Fruit fly (Drosophila melanogaster) whole organism, embryonic: ENCODE data around the gene CG5107.

Experiments used
- Abd-B ChIP-seq: fragments of 200-800 bp; sonication (Bioruptor generic); optimal IDR thresholded peaks from 2 replicates; lab custom pipeline; 2018; ENCODE audit warnings: missing biosample characterization, mild to moderate bottlenecking, missing genetic modification characterization, moderate library complexity
- Asciz ChIP-seq: fragments of 200-800 bp; sonication (Bioruptor generic); optimal IDR thresholded peaks from 2 replicates; lab custom pipeline; 2017; ENCODE audit warnings: missing biosample characterization, mild to moderate bottlenecking, missing genetic modification characterization, missing genetic modification reagents
- Bgb ChIP-seq: fragments of 200-800 bp; sonication (Bioruptor generic); IDR thresholded peaks from 2 replicates; pipeline ENCODE4 v1.3.6; 2022; ENCODE audit warnings: missing biosample characterization, missing genetic modification characterization; ENCODE audit not compliant: partially characterized antibody
- CG10431 ChIP-seq: fragments of 200-800 bp; sonication (Bioruptor generic); optimal IDR thresholded peaks from 3 replicates; lab custom pipeline; 2018; ENCODE audit warnings: missing biosample characterization, mild to moderate bottlenecking, missing genetic modification characterization
- CG10565 ChIP-seq: fragments of 200-800 bp; sonication (Bioruptor generic); optimal IDR thresholded peaks from 3 replicates; lab custom pipeline; 2016; ENCODE audit warnings: missing biosample characterization, mild to moderate bottlenecking, missing genetic modification characterization
- CG11560 ChIP-seq: fragments of 200-800 bp; sonication (Bioruptor generic); IDR thresholded peaks from 3 replicates; pipeline ENCODE4 v1.3.6; 2022; ENCODE audit warnings: missing biosample characterization, missing genetic modification characterization
- CG12391 ChIP-seq: fragments of 200-800 bp; sonication (Bioruptor generic); optimal IDR thresholded peaks from 3 replicates; lab custom pipeline; 2018; ENCODE audit warnings: missing biosample characterization, mild to moderate bottlenecking, missing genetic modification characterization, moderate library complexity
- CG13287 ChIP-seq: fragments of 200-800 bp; sonication (Bioruptor generic); IDR thresholded peaks from 2 replicates; pipeline ENCODE4 v1.3.6; 2022; ENCODE audit warnings: missing biosample characterization, missing genetic modification characterization; ENCODE audit not compliant: partially characterized antibody
- CG13296 ChIP-seq: fragments of 200-800 bp; sonication (Bioruptor generic); optimal IDR thresholded peaks from 3 replicates; lab custom pipeline; 2018; ENCODE audit warnings: missing biosample characterization, mild to moderate bottlenecking, missing genetic modification characterization
- CG13775 ChIP-seq: fragments of 200-800 bp; sonication (Bioruptor generic); optimal IDR thresholded peaks from 3 replicates; lab custom pipeline; 2017; ENCODE audit warnings: missing biosample characterization, mild to moderate bottlenecking, missing genetic modification characterization
- CG14441 ChIP-seq: fragments of 200-800 bp; sonication (Bioruptor generic); IDR thresholded peaks from 2 replicates; pipeline ENCODE4 v1.3.6; 2022; ENCODE audit warnings: missing biosample characterization, missing genetic modification characterization
- CG14860 ChIP-seq: fragments of 200-800 bp; sonication (Bioruptor generic); IDR thresholded peaks from 3 replicates; pipeline ENCODE4 v1.3.6; 2022; ENCODE audit warnings: missing biosample characterization, missing genetic modification characterization; ENCODE audit not compliant: partially characterized antibody
- CG15514 ChIP-seq: fragments of 200-800 bp; sonication (Bioruptor generic); optimal IDR thresholded peaks from 3 replicates; lab custom pipeline; 2017; ENCODE audit warnings: missing biosample characterization, missing genetic modification characterization, mild to moderate bottlenecking, moderate library complexity, missing genetic modification reagents
- CG17385 ChIP-seq: fragments of 200-800 bp; sonication (Bioruptor generic); optimal IDR thresholded peaks from 3 replicates; lab custom pipeline; 2018; ENCODE audit warnings: missing biosample characterization, mild to moderate bottlenecking, missing genetic modification characterization
- CG18011 ChIP-seq: fragments of 200-800 bp; sonication (Bioruptor generic); optimal IDR thresholded peaks from 2 replicates; lab custom pipeline; 2017; ENCODE audit warnings: missing biosample characterization, missing genetic modification characterization, mild to moderate bottlenecking, moderate library complexity, missing genotype
- CG42726 ChIP-seq: fragments of 200-800 bp; sonication (Bioruptor generic); IDR thresholded peaks from 2 replicates; pipeline ENCODE4 v1.3.6; 2022; ENCODE audit warnings: missing biosample characterization, missing genetic modification characterization; ENCODE audit not compliant: partially characterized antibody
- CG4328 ChIP-seq: fragments of 200-800 bp; sonication (Bioruptor generic); optimal IDR thresholded peaks from 3 replicates; lab custom pipeline; 2017; ENCODE audit warnings: missing biosample characterization, missing genetic modification reagents, missing genetic modification characterization
- CG6272 ChIP-seq: fragments of 200-800 bp; sonication (Bioruptor generic); IDR thresholded peaks from 2 replicates; pipeline ENCODE4 v1.3.6; 2022; ENCODE audit warnings: missing biosample characterization, missing genetic modification characterization
- CG7357 ChIP-seq: fragments of 200-800 bp; sonication (Bioruptor generic); IDR thresholded peaks from 3 replicates; pipeline ENCODE4 v1.3.6; 2022; ENCODE audit warnings: missing biosample characterization, missing genetic modification characterization
- Ets65A ChIP-seq: fragments of 200-800 bp; sonication (Bioruptor generic); peaks from one replicate; lab custom pipeline; 2016; ENCODE audit warnings: missing biosample characterization, missing genetic modification characterization
- Hey ChIP-seq: fragments of 200-800 bp; sonication (Bioruptor generic); optimal IDR thresholded peaks from 3 replicates; lab custom pipeline; 2018; ENCODE audit warnings: missing biosample characterization, mild to moderate bottlenecking, missing genetic modification characterization
- HmgZ ChIP-seq: fragments of 200-800 bp; sonication (Bioruptor generic); optimal IDR thresholded peaks from 2 replicates; lab custom pipeline; 2018; ENCODE audit warnings: missing biosample characterization, mild to moderate bottlenecking, missing genetic modification characterization
- Hr51 ChIP-seq, 2 experiments: fragments of 200-800 bp; sonication (Bioruptor generic); optimal IDR thresholded peaks; 2 replicates in 1 of 2; 3 replicates in 1 of 2; lab custom pipeline; 2016 to 2018; ENCODE audit warnings: missing biosample characterization in 2 of 2, missing genetic modification characterization in 2 of 2, mild to moderate bottlenecking in 1 of 2, moderate library complexity in 1 of 2
- Lhr ChIP-seq: fragments of 200-800 bp; sonication (Bioruptor generic); optimal IDR thresholded peaks from 3 replicates; lab custom pipeline; 2017; ENCODE audit warnings: mild to moderate bottlenecking, missing biosample characterization, missing genetic modification reagents, missing genetic modification characterization
- Lim3 ChIP-seq: fragments of 200-800 bp; sonication (Bioruptor generic); IDR thresholded peaks from 2 replicates; pipeline ENCODE4 v1.3.6; 2022; ENCODE audit warnings: missing biosample characterization, missing genetic modification characterization
- MBD-R2 ChIP-seq: fragments of 200-800 bp; sonication (Bioruptor generic); IDR thresholded peaks from 2 replicates; pipeline ENCODE4 v1.3.6; 2022; ENCODE audit warnings: missing biosample characterization, missing genetic modification characterization
- Mes4 ChIP-seq: fragments of 200-800 bp; sonication (Bioruptor generic); optimal IDR thresholded peaks from 2 replicates; lab custom pipeline; 2016; ENCODE audit warnings: missing biosample characterization, missing genetic modification characterization
- Opbp ChIP-seq: fragments of 200-800 bp; sonication (Bioruptor generic); IDR thresholded peaks from 3 replicates; pipeline ENCODE4 v1.3.6; 2022; ENCODE audit warnings: missing biosample characterization, missing genetic modification characterization; ENCODE audit not compliant: partially characterized antibody
- Sry-β ChIP-seq: fragments of 200-800 bp; sonication (Bioruptor generic); optimal IDR thresholded peaks from 2 replicates; lab custom pipeline; 2018; ENCODE audit warnings: missing biosample characterization, mild to moderate bottlenecking, missing genetic modification characterization, moderate library complexity
- amos ChIP-seq: fragments of 200-800 bp; sonication (Bioruptor generic); IDR thresholded peaks from 2 replicates; pipeline ENCODE4 v1.3.6; 2022; ENCODE audit warnings: missing biosample characterization, missing genetic modification characterization; ENCODE audit not compliant: partially characterized antibody
- btn ChIP-seq: fragments of 200-800 bp; sonication (Bioruptor generic); optimal IDR thresholded peaks from 2 replicates; lab custom pipeline; 2016; ENCODE audit warnings: missing biosample characterization, missing genetic modification characterization
- cad ChIP-seq: fragments of >200 bp; optimal IDR thresholded peaks from 2 replicates; lab custom pipeline; 2017; ENCODE audit warnings: missing biosample characterization, missing genetic modification characterization
- chif ChIP-seq, 2 experiments: fragments of 200-800 bp; sonication (Bioruptor generic); optimal IDR thresholded peaks; 3 replicates each; lab custom pipeline; 2016; ENCODE audit warnings: missing biosample characterization in 2 of 2, missing genetic modification characterization in 2 of 2
- chm ChIP-seq: fragments of 200-800 bp; sonication (Bioruptor generic); IDR thresholded peaks from 2 replicates; pipeline ENCODE4 v1.3.6; 2022; ENCODE audit warnings: missing biosample characterization, missing genetic modification characterization
- exex ChIP-seq: fragments of 200-800 bp; sonication (Bioruptor generic); optimal IDR thresholded peaks from 4 replicates; lab custom pipeline; 2018; ENCODE audit warnings: missing biosample characterization, mild to moderate bottlenecking, missing genetic modification characterization, moderate library complexity
- gcm2 ChIP-seq: fragments of 200-800 bp; sonication (Bioruptor generic); optimal IDR thresholded peaks from 2 replicates; lab custom pipeline; 2016; ENCODE audit warnings: missing biosample characterization, missing genetic modification characterization
- hbn ChIP-seq: fragments of 200-800 bp; sonication (Bioruptor generic); IDR thresholded peaks from 2 replicates; pipeline ENCODE4 v1.3.6; 2022; ENCODE audit warnings: missing biosample characterization, missing genetic modification characterization; ENCODE audit not compliant: partially characterized antibody
- jumu ChIP-seq: fragments of 200-800 bp; sonication (Bioruptor generic); optimal IDR thresholded peaks from 3 replicates; lab custom pipeline; 2016; ENCODE audit warnings: missing biosample characterization, missing genetic modification characterization
- mld ChIP-seq: fragments of 200-800 bp; sonication (Bioruptor generic); IDR thresholded peaks from 3 replicates; pipeline ENCODE4 v1.3.6; 2022; ENCODE audit warnings: missing biosample characterization, missing genetic modification characterization; ENCODE audit not compliant: partially characterized antibody
- pnt ChIP-seq: fragments of 200-800 bp; sonication (Bioruptor generic); optimal IDR thresholded peaks from 3 replicates; lab custom pipeline; 2016; ENCODE audit warnings: missing biosample characterization, missing genetic modification characterization
- prd ChIP-seq, 3 experiments: fragments of >200 bp in 2 of 3; fragments of 200-800 bp in 1 of 3; sonication (Bioruptor generic) in 1 of 3; optimal IDR thresholded peaks in 2 of 3; IDR thresholded peaks in 1 of 3; 2 replicates in 2 of 3; 3 replicates in 1 of 3; pipeline versions ENCODE4 v1.3.6 to Lab custom; 2017 to 2022; ENCODE audit warnings: missing biosample characterization in 1 of 3, missing genetic modification characterization in 1 of 3
- repo ChIP-seq: fragments of 200-800 bp; sonication (Bioruptor generic); optimal IDR thresholded peaks from 2 replicates; lab custom pipeline; 2016; ENCODE audit warnings: missing biosample characterization, missing genetic modification characterization
- slp2 ChIP-seq: fragments of 200-800 bp; sonication (Bioruptor generic); optimal IDR thresholded peaks from 2 replicates; lab custom pipeline; 2016; ENCODE audit warnings: missing biosample characterization, missing genetic modification characterization
- sob ChIP-seq: fragments of 200-800 bp; sonication (Bioruptor generic); IDR thresholded peaks from 2 replicates; pipeline ENCODE4 v1.3.6; 2022; ENCODE audit warnings: missing biosample characterization, missing genetic modification characterization
- tgo ChIP-seq: fragments of 200-800 bp; sonication (Bioruptor generic); IDR thresholded peaks from 3 replicates; pipeline ENCODE4 v1.3.6; 2022; ENCODE audit warnings: missing biosample characterization, missing genetic modification characterization
- tin ChIP-seq: fragments of 200-800 bp; sonication (Bioruptor generic); optimal IDR thresholded peaks from 3 replicates; lab custom pipeline; 2016; ENCODE audit warnings: missing biosample characterization, missing genetic modification characterization
- tna ChIP-seq: fragments of 200-800 bp; sonication (Bioruptor generic); IDR thresholded peaks from 2 replicates; pipeline ENCODE4 v1.3.6; 2022; ENCODE audit warnings: missing biosample characterization, missing genetic modification characterization; ENCODE audit not compliant: partially characterized antibody
- unc-4 ChIP-seq: fragments of 200-800 bp; sonication (Bioruptor generic); IDR thresholded peaks from 2 replicates; pipeline ENCODE4 v1.3.6; 2022; ENCODE audit warnings: missing biosample characterization, missing genetic modification characterization; ENCODE audit not compliant: partially characterized antibody
- wek ChIP-seq: fragments of 200-800 bp; sonication (Bioruptor generic); optimal IDR thresholded peaks from 3 replicates; lab custom pipeline; 2018; ENCODE audit warnings: missing biosample characterization, mild to moderate bottlenecking, missing genetic modification characterization, moderate library complexity

CG5107 gene

dm6 chr3R:25489685-25490084 is 15.3 kb upstream of the CG5107 start (continued):
- TF ChIP-seq Abd-B = peak; percentile 26
- no peak for TF ChIP-seq slp2 (GFP tag; lab: Kevin White, UChicago)
- TF ChIP-seq chm (GFP tag; lab: Robert Waterston, UW) = no peak
- TF ChIP-seq CG13287 (GFP tag; lab: Robert Waterston, UW) = peak; percentile 52
- no peak for TF ChIP-seq chif (GFP tag; optimal IDR thresholded peaks at IDR 0.05; lab: Kevin White, UChicago)
- TF ChIP-seq cad (GFP tag; lab: Kevin White, UChicago) = peak; percentile 40
- no peak for TF ChIP-seq CG7357 (GFP tag; lab: Robert Waterston, UW)
- no peak for TF ChIP-seq HmgZ (tag; lab: Kevin White, UChicago)
- TF ChIP-seq hbn = peak; percentile 71
- TF ChIP-seq Mes4 = no peak
- no peak for TF ChIP-seq CG11560
- peak; percentile 8; the same call in 1 of the 2 replicates for TF ChIP-seq CG6272 (GFP tag; lab: Robert Waterston, UW)
- TF ChIP-seq tgo = no peak
- no peak for TF ChIP-seq CG18011 (GFP tag; lab: Kevin White, UChicago)
- TF ChIP-seq pnt (GFP tag; lab: Kevin White, UChicago) = no peak
- no peak for TF ChIP-seq Asciz (GFP tag; lab: Kevin White, UChicago)
- TF ChIP-seq CG13296 (GFP tag; lab: Kevin White, UChicago) = no peak
- TF ChIP-seq CG15514 = no peak
- TF ChIP-seq Bgb (GFP tag; lab: Robert Waterston, UW) = peak; percentile 67
- TF ChIP-seq Hey = no peak
- TF ChIP-seq Opbp = peak; percentile 32; the same call in 1 of the 3 replicates
- no peak for TF ChIP-seq Lim3
- TF ChIP-seq tna (GFP tag; lab: Robert Waterston, UW) = peak; percentile 52; the same call in 1 of the 2 replicates
- no peak for TF ChIP-seq repo (GFP tag; lab: Kevin White, UChicago)
- TF ChIP-seq CG14860 (GFP tag; lab: Robert Waterston, UW) = peak; percentile 66; the same call in 1 of the 3 replicates
- no peak for TF ChIP-seq CG10431 (GFP tag; lab: Kevin White, UChicago)
- no peak for TF ChIP-seq CG4328 (GFP tag; lab: Kevin White, UChicago)
- no peak for TF ChIP-seq CG12391
- no peak for TF ChIP-seq CG17385 (GFP tag; lab: Kevin White, UChicago)
- no peak for TF ChIP-seq Hr51 (GFP tag; optimal IDR thresholded peaks at IDR 0.05; lab: Kevin White, UChicago)
- no peak for TF ChIP-seq Lhr (GFP tag; lab: Kevin White, UChicago)
- peak; percentile 38 for TF ChIP-seq Ets65A (GFP tag; lab: Kevin White, UChicago)
- TF ChIP-seq wek (GFP tag; lab: Kevin White, UChicago) = no peak
- no peak for TF ChIP-seq gcm2 (GFP tag; lab: Kevin White, UChicago)
- TF ChIP-seq mld (GFP tag; lab: Robert Waterston, UW) = peak; percentile 71; the same call in 2 of the 3 replicates
- peak; percentile 51 for TF ChIP-seq unc-4 (GFP tag; lab: Robert Waterston, UW)
- no peak for TF ChIP-seq btn (GFP tag; lab: Kevin White, UChicago)
- TF ChIP-seq Sry-β (GFP tag; lab: Kevin White, UChicago) = peak; percentile 77
- no peak for TF ChIP-seq prd (optimal IDR thresholded peaks at IDR 0.05; lab: Kevin White, UChicago)
- TF ChIP-seq prd (GFP tag; IDR thresholded peaks at IDR 0.05; lab: Robert Waterston, UW) = peak; percentile 10; the same call in 1 of the 3 replicates
- TF ChIP-seq CG42726 (GFP tag; lab: Robert Waterston, UW) = 0 out of 2 replicates have a peak, but pooled peaks have one; percentile 21
- TF ChIP-seq MBD-R2 = no peak
- no peak for TF ChIP-seq CG13775 (GFP tag; lab: Kevin White, UChicago)
- TF ChIP-seq amos (GFP tag; lab: Robert Waterston, UW) = peak; percentile 67
- no peak for TF ChIP-seq exex (tag; lab: Kevin White, UChicago)
- TF ChIP-seq tin = no peak
- TF ChIP-seq CG10565 = no peak
- no peak for TF ChIP-seq sob (GFP tag; lab: Robert Waterston, UW)
- TF ChIP-seq jumu = no peak
- peak; percentile 26; the same call in 1 of the 2 replicates for TF ChIP-seq CG14441 (GFP tag; lab: Robert Waterston, UW)
